Fruit fly (Drosophila melanogaster) Kc167 (cell line): ENCODE results near the gene CG5225.
"Not testable (repeated sequence)": the region's sequence is repeated elsewhere in the genome, so short reads cannot be mapped to it uniquely, and the experiment has no call there.

Source experiments
- Myc ChIP-seq: fragments of >200 bp; optimal IDR thresholded peaks from 2 replicates; lab custom pipeline; 2017; ENCODE audit warnings: missing external identifiers
- Sin3A ChIP-seq: fragments of >200 bp; optimal IDR thresholded peaks from 2 replicates; lab custom pipeline; 2018; ENCODE audit warnings: missing external identifiers
- h ChIP-seq: fragments of >200 bp; optimal IDR thresholded peaks from 3 replicates; lab custom pipeline; 2018; ENCODE audit warnings: missing external identifiers
- insv ChIP-seq: fragments of >200 bp; optimal IDR thresholded peaks from 3 replicates; lab custom pipeline; 2018; ENCODE audit warnings: missing external identifiers
- psq ChIP-seq: fragments of >200 bp; optimal IDR thresholded peaks from 2 replicates; lab custom pipeline; 2017; ENCODE audit warnings: missing external identifiers
- ttk ChIP-seq: sonication (Bioruptor generic); optimal IDR thresholded peaks from 2 replicates; lab custom pipeline; 2017; ENCODE audit warnings: missing external identifiers

Gene CG5225

DNA sequence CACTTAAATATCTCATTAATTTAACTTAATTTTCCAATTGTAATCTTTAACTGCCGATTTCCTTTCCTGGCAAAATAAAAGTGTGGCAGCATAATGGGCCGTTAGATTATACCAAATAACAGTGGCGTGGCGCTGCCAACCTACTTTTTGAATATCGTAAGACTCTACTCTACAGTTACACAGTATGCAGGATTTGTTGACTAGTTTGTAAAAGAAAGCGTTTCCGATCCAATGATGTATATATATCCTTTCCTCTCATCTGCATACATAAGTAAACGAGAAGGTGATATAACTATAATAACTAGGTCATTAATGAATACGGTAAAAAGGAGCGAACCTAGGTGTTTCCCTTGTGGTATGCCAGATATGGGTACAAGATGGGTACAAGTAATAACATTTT, 36.7 kb upstream of the CG5225 start, which contains the start of gene EMC2B:
Gene EMC2B, minus strand, starts transcription at position 98 of the 400 bp plus-strand sequence.
- no peak for TF ChIP-seq psq (lab: Kevin White, UChicago)
- TF ChIP-seq Sin3A (lab: Kevin White, UChicago), result no peak
- TF ChIP-seq ttk, result no peak
- TF ChIP-seq insv (lab: Kevin White, UChicago), result no peak
- TF ChIP-seq Myc (lab: Kevin White, UChicago), result no peak
- TF ChIP-seq h (lab: Kevin White, UChicago), result no peak

DNA sequence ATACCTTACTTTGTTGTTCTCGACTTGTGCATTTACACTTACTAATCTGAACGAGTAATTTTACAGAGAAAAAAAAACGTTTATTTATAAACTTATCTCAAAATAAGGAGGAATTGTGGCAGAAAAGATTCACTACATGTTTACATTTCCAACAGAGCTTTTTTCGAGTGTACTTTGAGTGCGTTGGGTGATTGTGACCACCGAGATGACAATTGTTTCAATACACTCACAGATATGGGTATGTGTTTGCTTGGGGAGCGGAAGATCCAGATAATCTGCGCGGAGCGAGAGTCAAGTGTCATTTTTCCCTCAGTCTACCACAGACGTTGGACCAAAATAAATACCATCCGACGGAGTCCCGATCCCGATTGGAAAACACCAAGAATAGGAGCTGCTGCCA, 35.8 kb upstream of the CG5225 start, which contains the start of gene CG31274:
Gene CG31274, plus strand, starts transcription at position 301 of the 400 bp plus-strand sequence.
- not testable (repeated sequence) for TF ChIP-seq insv, Myc, Sin3A (lab: Kevin White, UChicago)

DNA sequence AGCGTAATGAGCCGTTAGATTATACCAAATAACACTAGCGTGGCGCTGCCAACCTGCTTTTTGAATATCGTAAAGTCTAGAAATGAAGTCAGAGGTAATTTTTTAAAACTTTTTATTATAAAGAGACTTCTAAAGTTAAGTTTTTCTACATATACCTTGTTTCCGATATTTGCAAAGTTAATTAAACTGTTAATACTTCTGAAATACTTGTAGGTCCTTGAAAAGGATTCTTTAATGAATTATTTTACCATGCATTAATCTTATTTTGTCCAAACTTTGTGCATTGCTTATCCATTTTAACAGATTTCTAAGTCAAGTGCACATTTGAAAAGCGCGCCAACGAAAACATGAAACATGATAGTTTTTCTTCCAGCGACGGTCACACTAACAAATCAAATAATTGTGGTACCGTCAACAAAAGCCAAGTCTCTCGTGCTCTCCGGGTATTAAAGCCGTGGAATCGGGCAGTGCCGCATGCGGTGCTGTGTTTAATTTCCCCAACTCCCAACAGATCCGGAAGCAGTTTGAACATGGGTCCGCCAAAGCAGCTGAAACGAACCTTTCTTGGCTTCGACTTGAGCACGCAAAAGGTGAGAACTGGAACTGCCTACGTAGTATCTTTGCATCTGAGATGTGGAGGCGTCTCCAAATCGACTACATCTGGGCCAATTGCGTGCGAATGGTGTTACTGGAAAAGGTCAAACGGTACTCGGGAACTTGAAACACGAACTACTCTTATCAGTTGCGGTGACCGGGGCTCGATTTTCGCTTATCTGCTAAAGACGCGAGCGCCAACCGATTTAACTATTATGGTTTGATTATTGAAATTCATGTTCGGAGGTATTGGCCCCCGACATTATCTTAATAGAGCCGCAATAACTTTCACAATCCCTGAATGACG, 32.2 kb upstream of the CG5225 start, which contains the start of the genes EMC2A and CG3534:
Gene EMC2A, minus strand, starts transcription at position 13 of the 901 bp plus-strand sequence.
Gene CG3534, plus strand, starts transcription at position 388 of the 901 bp plus-strand sequence.
- no peak for TF ChIP-seq h (lab: Kevin White, UChicago)
- TF ChIP-seq psq (lab: Kevin White, UChicago), result no peak
- TF ChIP-seq insv (lab: Kevin White, UChicago), result no peak
- no peak for TF ChIP-seq Myc (lab: Kevin White, UChicago)
- no peak for TF ChIP-seq ttk
- no peak for TF ChIP-seq Sin3A (lab: Kevin White, UChicago)

DNA sequence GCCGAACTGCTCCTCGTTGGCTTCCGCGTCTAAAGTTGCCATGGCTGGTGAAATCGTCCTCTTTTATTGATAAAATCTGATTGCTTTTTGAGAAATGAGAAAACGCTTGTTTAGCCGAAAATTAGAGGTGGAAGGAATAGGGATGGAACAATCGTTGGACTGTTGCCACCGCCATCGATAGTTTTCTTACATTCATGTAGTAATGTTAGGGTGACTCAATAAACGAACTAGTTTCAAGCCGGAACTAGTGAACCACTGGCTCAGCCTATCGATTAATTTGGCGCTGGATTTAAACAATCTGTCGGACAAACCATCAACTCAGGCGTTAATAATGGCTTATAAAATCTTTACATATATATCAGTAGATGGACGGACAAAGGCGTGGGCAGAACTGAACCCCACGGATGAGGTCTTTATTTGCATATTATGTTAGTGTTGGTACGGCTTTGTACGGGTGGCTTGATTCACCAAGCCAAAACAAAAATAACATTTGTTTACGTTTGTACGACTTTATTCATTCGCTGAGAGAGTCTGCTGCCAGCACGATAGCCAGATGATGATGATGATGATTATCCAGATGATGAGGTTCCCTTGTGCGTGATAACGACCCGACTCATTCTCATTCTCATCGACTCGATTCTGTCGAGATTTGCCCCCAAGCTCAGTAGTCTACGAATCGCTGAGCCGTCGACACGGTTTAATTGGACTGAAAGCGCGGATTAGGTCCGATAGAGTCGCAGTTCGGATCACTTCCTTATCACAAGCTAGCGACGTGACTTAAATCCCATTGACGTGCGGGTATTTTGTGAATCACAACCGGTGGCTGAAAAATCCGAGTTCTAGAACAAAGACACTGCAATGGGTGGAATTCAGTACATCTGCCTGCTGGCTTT, 26.0 kb upstream of the CG5225 start, which contains the start of the genes Sf3a1 and Irc:
Gene Sf3a1, minus strand, starts transcription at position 138 of the 893 bp plus-strand sequence.
Gene Irc, plus strand, starts transcription at position 658 of the 893 bp plus-strand sequence.
- TF ChIP-seq Myc (lab: Kevin White, UChicago) (no peak), ttk (no peak), Sin3A (lab: Kevin White, UChicago) (no peak), insv (lab: Kevin White, UChicago) (no peak), psq (lab: Kevin White, UChicago) (no peak), h (lab: Kevin White, UChicago) (no peak)

DNA sequence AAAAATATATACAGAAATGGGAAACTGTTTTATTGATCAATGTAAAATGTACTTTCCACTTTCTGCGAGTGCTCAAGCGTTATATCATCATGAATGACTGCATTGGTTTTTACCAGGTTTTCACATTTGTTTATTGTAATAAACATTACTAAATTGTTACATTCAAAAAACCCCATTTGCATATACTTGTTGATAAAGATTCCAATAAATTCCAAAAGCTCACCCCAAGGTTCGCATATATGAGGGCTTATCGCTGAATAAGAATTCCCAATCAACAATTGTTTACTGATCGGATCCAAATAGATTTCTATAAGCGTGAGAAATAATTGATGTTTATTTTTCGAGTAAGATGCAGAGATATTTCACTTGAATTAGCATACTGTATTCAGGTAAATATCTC, 25.0 kb upstream of the CG5225 start:
- TF ChIP-seq insv (lab: Kevin White, UChicago) (no peak), ttk (no peak), psq (lab: Kevin White, UChicago) (no peak), h (lab: Kevin White, UChicago) (no peak), Myc (lab: Kevin White, UChicago) (no peak), Sin3A (lab: Kevin White, UChicago) (no peak)

DNA sequence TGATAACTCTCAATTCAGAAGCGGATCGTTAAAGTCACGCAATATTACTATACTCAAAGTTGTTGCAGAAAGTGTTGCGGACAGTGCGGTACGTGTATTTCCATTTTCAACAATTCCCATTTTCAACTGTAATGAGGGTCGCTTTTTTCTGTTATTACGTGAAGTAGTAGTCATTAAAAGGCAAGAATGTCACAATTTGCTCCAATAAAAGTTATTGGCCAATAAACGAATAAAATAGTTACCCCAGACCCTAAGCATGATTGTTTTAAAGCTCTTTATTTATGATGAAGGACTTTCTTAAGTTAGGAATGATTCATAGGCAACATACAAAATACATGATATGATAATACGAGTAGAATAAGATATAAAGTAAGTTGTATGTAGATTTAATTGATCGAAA, 21.2 kb upstream of the CG5225 start:
- TF ChIP-seq ttk (no peak), Myc (lab: Kevin White, UChicago) (no peak), insv (lab: Kevin White, UChicago) (no peak), h (lab: Kevin White, UChicago) (no peak), Sin3A (lab: Kevin White, UChicago) (no peak), psq (lab: Kevin White, UChicago) (no peak)

DNA sequence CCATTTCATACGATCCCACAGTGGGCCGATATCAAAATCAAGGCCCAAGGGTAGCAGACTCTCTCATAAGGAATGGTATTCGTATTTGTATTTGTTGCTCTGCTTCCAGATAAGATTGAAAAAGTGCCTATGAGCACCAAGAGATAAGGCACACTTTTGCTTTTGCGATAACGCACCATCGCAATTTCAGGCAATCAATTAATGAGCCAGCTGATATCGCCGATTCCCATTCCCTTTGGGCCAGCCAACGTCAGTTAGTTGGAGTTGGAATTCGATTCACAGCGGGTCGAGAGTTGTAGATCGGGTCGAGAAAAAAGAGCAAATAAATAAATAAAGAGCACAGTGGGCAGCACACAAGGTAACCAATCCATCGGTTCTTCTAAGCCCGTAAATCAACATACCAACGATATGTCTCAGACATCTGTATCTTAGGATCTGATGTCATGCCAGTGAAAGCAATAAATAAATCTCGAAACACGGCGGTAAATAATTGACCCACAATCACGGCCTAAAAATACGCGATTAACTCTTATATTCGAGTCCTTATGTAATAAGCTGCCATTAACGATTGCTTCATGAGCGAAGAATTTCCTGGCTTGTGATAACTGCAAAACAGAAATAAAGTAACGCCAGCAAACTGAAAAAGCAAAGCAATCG, 20.3 kb upstream of the CG5225 start, which contains the start of gene CG8907:
Gene CG8907, plus strand, starts transcription at position 252 of the 657 bp plus-strand sequence.
- no peak for TF ChIP-seq ttk
- no peak for TF ChIP-seq h (lab: Kevin White, UChicago)
- no peak for TF ChIP-seq psq (lab: Kevin White, UChicago)

DNA sequence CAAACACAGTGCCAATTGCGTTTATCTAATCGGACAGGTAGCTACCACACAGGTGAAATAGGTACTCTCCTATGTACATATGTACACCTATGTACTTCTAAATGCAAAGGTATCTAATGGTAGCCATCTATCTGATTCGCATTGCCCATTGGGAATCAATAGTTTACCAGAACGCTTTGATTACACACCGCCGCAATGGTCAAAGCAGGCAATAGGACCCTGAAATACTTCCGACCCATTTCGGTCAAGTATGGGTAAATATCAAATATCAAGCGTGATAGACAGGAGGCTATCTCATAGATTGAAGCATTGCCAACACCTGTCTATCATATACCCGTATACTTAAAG, 19.8 kb upstream of the CG5225 start:
- TF ChIP-seq Myc (lab: Kevin White, UChicago) (no peak), ttk (no peak), Sin3A (lab: Kevin White, UChicago) (no peak), insv (lab: Kevin White, UChicago) (no peak)

DNA sequence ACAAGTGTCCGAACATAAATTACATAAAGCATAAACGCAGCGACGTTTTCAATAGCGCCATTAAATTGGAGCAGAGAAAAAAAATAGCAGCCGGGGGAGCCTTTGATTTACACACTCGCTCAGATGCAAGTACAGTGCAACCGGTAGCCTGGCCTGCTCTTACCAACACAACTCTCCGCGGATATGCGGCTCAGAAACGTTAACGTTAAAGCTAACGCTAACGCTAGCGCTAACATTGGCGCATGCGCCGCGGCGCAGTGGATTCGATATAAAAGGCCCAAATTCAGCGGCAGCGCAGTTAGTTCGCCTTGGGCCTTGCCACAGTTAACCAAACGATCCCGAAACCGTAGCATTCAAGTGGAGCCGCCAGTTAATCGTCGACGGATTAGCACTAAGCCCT, 14.2 kb upstream of the CG5225 start, which contains the start of gene Pxd:
Gene Pxd, plus strand, starts transcription at position 301 of the 400 bp plus-strand sequence.
- TF ChIP-seq Myc (lab: Kevin White, UChicago), result no peak
- TF ChIP-seq ttk, result no peak
- no peak for TF ChIP-seq insv (lab: Kevin White, UChicago)
- no peak for TF ChIP-seq h (lab: Kevin White, UChicago)
- no peak for TF ChIP-seq Sin3A (lab: Kevin White, UChicago)
- TF ChIP-seq psq (lab: Kevin White, UChicago), result no peak

DNA sequence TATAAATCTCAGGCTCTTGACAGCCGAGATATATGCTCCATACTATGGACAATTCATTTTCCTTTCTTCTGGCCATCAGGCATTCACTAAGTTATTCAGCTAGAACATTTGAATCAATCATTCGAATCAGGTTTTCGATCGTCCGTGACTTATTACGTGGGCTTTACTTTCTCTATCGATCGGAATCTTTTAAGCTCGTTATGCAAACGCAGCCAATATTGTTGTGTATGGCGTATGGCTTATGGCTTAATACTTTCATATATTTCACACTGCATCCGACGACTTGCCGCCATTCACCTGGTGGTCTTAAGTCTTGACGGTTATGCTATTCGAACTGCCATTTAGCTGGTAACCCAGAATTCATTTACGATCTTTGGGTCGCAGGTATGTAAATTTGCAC, 12.3 kb upstream of the CG5225 start:
- TF ChIP-seq Myc (lab: Kevin White, UChicago) (no peak), h (lab: Kevin White, UChicago) (no peak), insv (lab: Kevin White, UChicago) (no peak), psq (lab: Kevin White, UChicago) (no peak), Sin3A (lab: Kevin White, UChicago) (no peak), ttk (no peak)
